Fruit fly (Drosophila melanogaster) whole organism, pupa: ENCODE results near the gene PsGEF.
A peak's percentile ranks its signal among the peaks of the same experiment; 100 is the strongest.

Source experiments
- CG10348 ChIP-seq: fragments of 200-800 bp; sonication (Bioruptor generic); IDR thresholded peaks from 2 replicates; pipeline ENCODE4 v1.3.6; 2022; ENCODE audit warnings: missing biosample characterization, missing genetic modification characterization
- CG12605 ChIP-seq: fragments of 200-800 bp; sonication (Bioruptor generic); IDR thresholded peaks from 2 replicates; pipeline ENCODE4 v1.3.6; 2022; ENCODE audit warnings: missing biosample characterization, missing genetic modification characterization
- CG13204 ChIP-seq: fragments of 200-800 bp; sonication (Bioruptor generic); optimal IDR thresholded peaks from 2 replicates; lab custom pipeline; 2018; ENCODE audit warnings: missing biosample characterization, mild to moderate bottlenecking, missing genetic modification characterization, moderate library complexity
- CG14655 ChIP-seq: fragments of 200-800 bp; sonication (Bioruptor generic); optimal IDR thresholded peaks from 3 replicates; lab custom pipeline; 2017; ENCODE audit warnings: mild to moderate bottlenecking, missing biosample characterization, missing genetic modification reagents, missing genetic modification characterization
- CG15710 ChIP-seq: fragments of 200-800 bp; sonication (Bioruptor generic); optimal IDR thresholded peaks from 2 replicates; lab custom pipeline; 2018; ENCODE audit warnings: missing biosample characterization, mild to moderate bottlenecking, missing genetic modification characterization, moderate library complexity
- CG17806 ChIP-seq: fragments of 200-800 bp; sonication (Bioruptor generic); optimal IDR thresholded peaks from 2 replicates; lab custom pipeline; 2018; ENCODE audit warnings: missing biosample characterization, mild to moderate bottlenecking, missing genetic modification characterization, moderate library complexity
- CG32121 ChIP-seq: fragments of 200-800 bp; sonication (Bioruptor generic); IDR thresholded peaks from 2 replicates; pipeline ENCODE4 v1.3.6; 2022; ENCODE audit warnings: missing biosample characterization, missing genetic modification characterization
- CG34367 ChIP-seq: fragments of 200-800 bp; sonication (Bioruptor generic); optimal IDR thresholded peaks from 2 replicates; lab custom pipeline; 2018; ENCODE audit warnings: missing biosample characterization, mild to moderate bottlenecking, missing genetic modification characterization
- CG4496 ChIP-seq: fragments of 200-800 bp; sonication (Bioruptor generic); IDR thresholded peaks from 3 replicates; pipeline ENCODE4 v1.3.6; 2022; ENCODE audit warnings: missing biosample characterization, missing genetic modification characterization
- CG8159 ChIP-seq: fragments of 200-800 bp; sonication (Bioruptor generic); optimal IDR thresholded peaks from 3 replicates; lab custom pipeline; 2018; ENCODE audit warnings: missing biosample characterization, mild to moderate bottlenecking, missing genetic modification characterization, moderate library complexity
- CG8301 ChIP-seq: fragments of 200-800 bp; sonication (Bioruptor generic); optimal IDR thresholded peaks from 2 replicates; lab custom pipeline; 2018; ENCODE audit warnings: missing biosample characterization, mild to moderate bottlenecking, missing genetic modification characterization
- CG9948 ChIP-seq: fragments of 200-800 bp; sonication (Bioruptor generic); optimal IDR thresholded peaks from 2 replicates; lab custom pipeline; 2018; ENCODE audit warnings: missing biosample characterization, mild to moderate bottlenecking, missing genetic modification characterization, moderate library complexity
- D1 ChIP-seq: fragments of 200-800 bp; sonication (Bioruptor generic); optimal IDR thresholded peaks from 2 replicates; lab custom pipeline; 2018; ENCODE audit warnings: missing biosample characterization, mild to moderate bottlenecking, missing genetic modification characterization, moderate library complexity
- EcR ChIP-seq: fragments of 200-800 bp; sonication (Bioruptor generic); optimal IDR thresholded peaks from 3 replicates; lab custom pipeline; 2019; ENCODE audit warnings: missing biosample characterization, missing genetic modification characterization, mild to moderate bottlenecking, moderate library complexity, missing genetic modification reagents
- Ets98B ChIP-seq: fragments of 200-800 bp; sonication (Bioruptor generic); IDR thresholded peaks from 2 replicates; pipeline ENCODE4 v1.3.6; 2022; ENCODE audit warnings: missing biosample characterization, missing genetic modification characterization
- Pif1A ChIP-seq: fragments of 200-800 bp; sonication (Bioruptor generic); optimal IDR thresholded peaks from 3 replicates; lab custom pipeline; 2016; ENCODE audit warnings: missing biosample characterization, missing genetic modification characterization
- Pif1B ChIP-seq: fragments of 200-800 bp; sonication (Bioruptor generic); optimal IDR thresholded peaks from 3 replicates; lab custom pipeline; 2016; ENCODE audit warnings: missing biosample characterization, missing genetic modification characterization
- Snoo ChIP-seq: fragments of 200-800 bp; sonication (Bioruptor generic); optimal IDR thresholded peaks from 3 replicates; lab custom pipeline; 2017; ENCODE audit warnings: missing biosample characterization, mild to moderate bottlenecking, missing genetic modification characterization, inconsistent platforms
- fd96Ca ChIP-seq: fragments of 200-800 bp; sonication (Bioruptor generic); IDR thresholded peaks from 3 replicates; pipeline ENCODE4 v1.3.6; 2022; ENCODE audit warnings: missing biosample characterization, missing genetic modification characterization
- gl ChIP-seq: fragments of 200-800 bp; sonication (Bioruptor generic); optimal IDR thresholded peaks from 2 replicates; lab custom pipeline; 2018; ENCODE audit warnings: missing biosample characterization, mild to moderate bottlenecking, missing genetic modification characterization
- rn ChIP-seq: fragments of 200-800 bp; sonication (Bioruptor generic); IDR thresholded peaks from 2 replicates; pipeline ENCODE4 v1.3.6; 2022; ENCODE audit warnings: missing biosample characterization, missing genetic modification characterization

PsGEF gene

dm6 chrX:2387579-2388362 lies at the start of gene PsGEF:
TSS of gene PsGEF (minus strand) at chrX:2387664.
- TF ChIP-seq CG10348 (no peak), CG14655 (GFP tag; lab: Kevin White, UChicago) (no peak), Snoo (tag; lab: Kevin White, UChicago) (no peak), CG32121 (no peak), Pif1B (GFP tag; lab: Kevin White, UChicago) (no peak), CG15710 (tag; lab: Kevin White, UChicago) (no peak), CG8301 (tag; lab: Kevin White, UChicago) (no peak), CG8159 (tag; lab: Kevin White, UChicago) (no peak), CG9948 (tag; lab: Kevin White, UChicago) (no peak), rn (no peak), CG4496 (GFP tag; lab: Robert Waterston, UW) (no peak), D1 (no peak), CG13204 (GFP tag; lab: Kevin White, UChicago) (no peak)

- TF ChIP-seq Pif1A (GFP tag; lab: Kevin White, UChicago) (no peak), CG15710 (tag; lab: Kevin White, UChicago) (no peak), CG4496 (GFP tag; lab: Robert Waterston, UW) (0 out of 3 replicates have a peak, but pooled peaks have one; percentile 16)
These were observed 47.4 kb upstream of the PsGEF start for dm6 chrX:2434913-2435312.

- TF ChIP-seq CG15710 (tag; lab: Kevin White, UChicago): no peak
- TF ChIP-seq CG34367 (tag; lab: Kevin White, UChicago): no peak
- TF ChIP-seq rn: no peak
These were observed 41.4 kb upstream of the PsGEF start, which contains the start of gene gt for dm6 chrX:2428903-2429302. TSS of gene gt (minus strand) at chrX:2428967.

- TF ChIP-seq CG32121 (no peak), D1 (no peak), CG15710 (tag; lab: Kevin White, UChicago) (no peak), CG8301 (tag; lab: Kevin White, UChicago) (no peak), CG17806 (tag; lab: Kevin White, UChicago) (no peak), rn (no peak), CG12605 (no peak), CG4496 (GFP tag; lab: Robert Waterston, UW) (no peak), CG14655 (GFP tag; lab: Kevin White, UChicago) (no peak), fd96Ca (GFP tag; lab: Robert Waterston, UW) (no peak), Pif1A (GFP tag; lab: Kevin White, UChicago) (no peak), CG9948 (tag; lab: Kevin White, UChicago) (no peak), CG34367 (tag; lab: Kevin White, UChicago) (no peak), Pif1B (GFP tag; lab: Kevin White, UChicago) (no peak), gl (tag; lab: Kevin White, UChicago) (no peak), CG8159 (tag; lab: Kevin White, UChicago) (no peak), Snoo (tag; lab: Kevin White, UChicago) (no peak), CG10348 (no peak), EcR (GFP tag; lab: Kevin White, UChicago) (no peak), CG13204 (GFP tag; lab: Kevin White, UChicago) (no peak)
- TF ChIP-seq, all 21 proteins: peak for 0
These were observed 38.3 kb upstream of the PsGEF start, which contains the start of gene CG32797 for dm6 chrX:2425755-2426154. TSS of gene CG32797 (minus strand) at chrX:2425855.

- TF ChIP-seq D1 (peak; percentile 61), Snoo (tag; lab: Kevin White, UChicago) (no peak)
These were observed 32.1 kb upstream of the PsGEF start for dm6 chrX:2419518-2419917.

- no peak for TF ChIP-seq CG9948 (tag; lab: Kevin White, UChicago)
These were observed 23.3 kb upstream of the PsGEF start, which contains the start of gene CG12496 for dm6 chrX:2410805-2411204. TSS of gene CG12496 (minus strand) at chrX:2410901.

dm6 chrX:2408675-2409163 lies 21.3 kb upstream of the PsGEF start:
- TF ChIP-seq fd96Ca (GFP tag; lab: Robert Waterston, UW) (no peak), CG9948 (tag; lab: Kevin White, UChicago) (no peak)

- TF ChIP-seq CG32121: no peak
- no peak for TF ChIP-seq Pif1B (GFP tag; lab: Kevin White, UChicago)
- no peak for TF ChIP-seq CG14655 (GFP tag; lab: Kevin White, UChicago)
- TF ChIP-seq EcR (GFP tag; lab: Kevin White, UChicago): no peak
- no peak for TF ChIP-seq Pif1A (GFP tag; lab: Kevin White, UChicago)
- TF ChIP-seq D1: no peak
- TF ChIP-seq CG17806 (tag; lab: Kevin White, UChicago): no peak
- TF ChIP-seq Snoo (tag; lab: Kevin White, UChicago): no peak
- no peak for TF ChIP-seq gl (tag; lab: Kevin White, UChicago)
- no peak for TF ChIP-seq CG9948 (tag; lab: Kevin White, UChicago)
- TF ChIP-seq CG13204 (GFP tag; lab: Kevin White, UChicago): no peak
- TF ChIP-seq Ets98B (GFP tag; lab: Robert Waterston, UW): no peak
These were observed 12.0 kb upstream of the PsGEF start for dm6 chrX:2399438-2399837.
